Fruit fly (Drosophila melanogaster) whole organism, embryonic: Measurements from ENCODE around the gene p115.

Source experiments
- Atf-2 ChIP-seq: fragments of 200-800 bp; sonication (Bioruptor generic); optimal IDR thresholded peaks from 2 replicates; lab custom pipeline; 2016; ENCODE audit warnings: missing biosample characterization, missing genetic modification characterization
- B-H1 ChIP-seq: fragments of 200-800 bp; sonication (Bioruptor generic); IDR thresholded peaks from 3 replicates; pipeline ENCODE4 v1.3.6; 2022; ENCODE audit warnings: missing biosample characterization, missing genetic modification characterization
- BtbVII ChIP-seq: fragments of 200-800 bp; sonication (Bioruptor generic); optimal IDR thresholded peaks from 3 replicates; lab custom pipeline; 2017; ENCODE audit warnings: missing biosample characterization, mild to moderate bottlenecking, missing genetic modification characterization
- CG11247 ChIP-seq: fragments of 200-800 bp; sonication (Bioruptor generic); IDR thresholded peaks from 2 replicates; pipeline ENCODE4 v1.3.6; 2022; ENCODE audit warnings: missing biosample characterization, missing genetic modification characterization
- CG12219 ChIP-seq: fragments of 200-800 bp; sonication (Bioruptor generic); optimal IDR thresholded peaks from 3 replicates; lab custom pipeline; 2018; ENCODE audit warnings: missing biosample characterization, mild to moderate bottlenecking, missing genetic modification characterization
- CG12769 ChIP-seq: fragments of 200-800 bp; sonication (Bioruptor generic); optimal IDR thresholded peaks from 2 replicates; lab custom pipeline; 2019; ENCODE audit warnings: missing biosample characterization, mild to moderate bottlenecking, missing genetic modification characterization, moderate library complexity
- CG14860 ChIP-seq: fragments of 200-800 bp; sonication (Bioruptor generic); IDR thresholded peaks from 3 replicates; pipeline ENCODE4 v1.3.6; 2022; ENCODE audit warnings: missing biosample characterization, missing genetic modification characterization; ENCODE audit not compliant: partially characterized antibody
- CG15073 ChIP-seq: fragments of 200-800 bp; sonication (Bioruptor generic); optimal IDR thresholded peaks from 2 replicates; lab custom pipeline; 2016; ENCODE audit warnings: missing biosample characterization, missing genetic modification characterization
- CG15514 ChIP-seq: fragments of 200-800 bp; sonication (Bioruptor generic); optimal IDR thresholded peaks from 3 replicates; lab custom pipeline; 2017; ENCODE audit warnings: missing biosample characterization, missing genetic modification characterization, mild to moderate bottlenecking, moderate library complexity, missing genetic modification reagents
- CG2116 ChIP-seq: fragments of 200-800 bp; sonication (Bioruptor generic); optimal IDR thresholded peaks from 3 replicates; lab custom pipeline; 2018; ENCODE audit warnings: missing biosample characterization, mild to moderate bottlenecking, missing genetic modification characterization
- CG2712 ChIP-seq: fragments of 200-800 bp; optimal IDR thresholded peaks from 3 replicates; lab custom pipeline; 2019; ENCODE audit warnings: missing biosample characterization, mild to moderate bottlenecking, missing genetic modification characterization, moderate library complexity
- CG30020 ChIP-seq: fragments of 200-800 bp; optimal IDR thresholded peaks from 2 replicates; lab custom pipeline; 2019; ENCODE audit warnings: missing biosample characterization, mild to moderate bottlenecking, missing genetic modification characterization, moderate library complexity
- CG30403 ChIP-seq: fragments of 200-800 bp; sonication (Bioruptor generic); optimal IDR thresholded peaks from 3 replicates; lab custom pipeline; 2016; ENCODE audit warnings: missing biosample characterization, missing genetic modification characterization
- CG34224 ChIP-seq: fragments of 200-800 bp; sonication (Bioruptor generic); IDR thresholded peaks from 3 replicates; pipeline ENCODE4 v1.3.6; 2022; ENCODE audit warnings: missing biosample characterization, missing genetic modification characterization; ENCODE audit not compliant: partially characterized antibody
- CG4404 ChIP-seq: fragments of 200-800 bp; sonication (Bioruptor generic); IDR thresholded peaks from 2 replicates; pipeline ENCODE4 v1.3.6; 2022; ENCODE audit warnings: missing biosample characterization, missing genetic modification characterization
- CG7372 ChIP-seq: fragments of 200-800 bp; sonication (Bioruptor generic); IDR thresholded peaks from 2 replicates; pipeline ENCODE4 v1.3.6; 2022; ENCODE audit warnings: missing biosample characterization, missing genetic modification characterization
- CG7745 ChIP-seq: fragments of 200-800 bp; sonication (Bioruptor generic); optimal IDR thresholded peaks from 2 replicates; lab custom pipeline; 2018; ENCODE audit warnings: missing biosample characterization, mild to moderate bottlenecking, missing genetic modification characterization, moderate library complexity
- CG7839 ChIP-seq: fragments of 200-800 bp; sonication (Bioruptor generic); optimal IDR thresholded peaks from 3 replicates; lab custom pipeline; 2018; ENCODE audit warnings: missing biosample characterization, mild to moderate bottlenecking, missing genetic modification characterization, moderate library complexity
- CG8281 ChIP-seq: fragments of 200-800 bp; sonication (Bioruptor generic); optimal IDR thresholded peaks from 2 replicates; lab custom pipeline; 2018; ENCODE audit warnings: missing biosample characterization, mild to moderate bottlenecking, missing genetic modification characterization, moderate library complexity
- Dip2 ChIP-seq: fragments of 200-800 bp; sonication (Bioruptor generic); IDR thresholded peaks from 2 replicates; pipeline ENCODE4 v1.3.6; 2022; ENCODE audit warnings: missing biosample characterization, missing genetic modification characterization
- E2f2 ChIP-seq: fragments of 200-800 bp; sonication (Bioruptor generic); IDR thresholded peaks from 2 replicates; pipeline ENCODE4 v1.3.6; 2022; ENCODE audit warnings: missing biosample characterization, missing genetic modification characterization
- Fer2 ChIP-seq: fragments of 200-800 bp; sonication (Bioruptor generic); optimal IDR thresholded peaks from 2 replicates; lab custom pipeline; 2018; ENCODE audit warnings: missing biosample characterization, mild to moderate bottlenecking, missing genetic modification characterization, moderate library complexity
- HLH4C ChIP-seq: fragments of 200-800 bp; sonication (Bioruptor generic); IDR thresholded peaks from 3 replicates; pipeline ENCODE4 v1.3.6; 2022; ENCODE audit warnings: missing biosample characterization, missing genetic modification characterization; ENCODE audit not compliant: partially characterized antibody
- Hmx ChIP-seq: fragments of 200-800 bp; sonication (Bioruptor generic); optimal IDR thresholded peaks from 2 replicates; lab custom pipeline; 2016; ENCODE audit warnings: missing biosample characterization, missing genetic modification characterization
- Mes4 ChIP-seq: fragments of 200-800 bp; sonication (Bioruptor generic); optimal IDR thresholded peaks from 2 replicates; lab custom pipeline; 2016; ENCODE audit warnings: missing biosample characterization, missing genetic modification characterization
- Optix ChIP-seq: fragments of 200-800 bp; sonication (Bioruptor generic); IDR thresholded peaks from 3 replicates; pipeline ENCODE4 v1.3.6; 2022; ENCODE audit warnings: missing biosample characterization, missing genetic modification characterization
- Sry-δ ChIP-seq: fragments of 200-800 bp; sonication (Bioruptor generic); optimal IDR thresholded peaks from 2 replicates; lab custom pipeline; 2016; ENCODE audit warnings: missing biosample characterization, missing genetic modification characterization
- Xrp1 ChIP-seq: fragments of 200-800 bp; sonication (Bioruptor generic); IDR thresholded peaks from 2 replicates; pipeline ENCODE4 v1.3.6; 2022; ENCODE audit warnings: missing biosample characterization, missing genetic modification characterization
- ap ChIP-seq: fragments of 200-800 bp; sonication (Bioruptor generic); IDR thresholded peaks from 2 replicates; pipeline ENCODE4 v1.3.6; 2022; ENCODE audit warnings: missing biosample characterization, missing genetic modification characterization
- ato ChIP-seq: fragments of 200-800 bp; sonication (Bioruptor generic); IDR thresholded peaks from 2 replicates; pipeline ENCODE4 v1.3.6; 2022; ENCODE audit warnings: missing biosample characterization, missing genetic modification characterization; ENCODE audit not compliant: partially characterized antibody
- bab2 ChIP-seq: fragments of 200-800 bp; sonication (Bioruptor generic); optimal IDR thresholded peaks from 2 replicates; lab custom pipeline; 2016; ENCODE audit warnings: missing biosample characterization, missing genetic modification characterization
- bowl ChIP-seq: fragments of 200-800 bp; sonication (Bioruptor generic); IDR thresholded peaks from 2 replicates; pipeline ENCODE4 v1.3.6; 2022; ENCODE audit warnings: missing biosample characterization, missing genetic modification characterization
- crc ChIP-seq: fragments of 200-800 bp; sonication (Bioruptor generic); optimal IDR thresholded peaks from 2 replicates; lab custom pipeline; 2016; ENCODE audit warnings: missing biosample characterization, missing genetic modification characterization
- danr ChIP-seq: fragments of 200-800 bp; sonication (Bioruptor generic); IDR thresholded peaks from 2 replicates; pipeline ENCODE4 v1.3.6; 2022; ENCODE audit warnings: missing biosample characterization, missing genetic modification characterization
- dmrt99B ChIP-seq: fragments of 200-800 bp; sonication (Bioruptor generic); optimal IDR thresholded peaks from 2 replicates; lab custom pipeline; 2018; ENCODE audit warnings: missing biosample characterization, mild to moderate bottlenecking, missing genetic modification characterization, moderate library complexity
- dysf ChIP-seq: fragments of 200-800 bp; sonication (Bioruptor generic); IDR thresholded peaks from 3 replicates; pipeline ENCODE4 v1.3.6; 2022; ENCODE audit warnings: missing biosample characterization, missing genetic modification characterization
- ems ChIP-seq: fragments of 200-800 bp; sonication (Bioruptor generic); optimal IDR thresholded peaks from 3 replicates; lab custom pipeline; 2016; ENCODE audit warnings: missing biosample characterization, missing genetic modification characterization
- gce ChIP-seq: fragments of 200-800 bp; sonication (Bioruptor generic); IDR thresholded peaks from 3 replicates; pipeline ENCODE4 v1.3.6; 2022; ENCODE audit warnings: missing biosample characterization, missing genetic modification characterization
- grau ChIP-seq: fragments of 200-800 bp; optimal IDR thresholded peaks from 3 replicates; lab custom pipeline; 2019; ENCODE audit warnings: missing biosample characterization, mild to moderate bottlenecking, missing genetic modification characterization, moderate library complexity
- gro ChIP-seq: fragments of 200-800 bp; sonication (Bioruptor generic); optimal IDR thresholded peaks from 2 replicates; lab custom pipeline; 2016; ENCODE audit warnings: missing biosample characterization, missing genetic modification characterization
- ind ChIP-seq: fragments of 200-800 bp; sonication (Bioruptor generic); optimal IDR thresholded peaks from 3 replicates; lab custom pipeline; 2016; ENCODE audit warnings: missing biosample characterization, missing genetic modification characterization
- lab ChIP-seq: fragments of 200-800 bp; sonication (Bioruptor generic); optimal IDR thresholded peaks from 3 replicates; lab custom pipeline; 2017; ENCODE audit warnings: missing biosample characterization, missing genetic modification characterization, mild to moderate bottlenecking, moderate library complexity, missing genetic modification reagents
- maf-S ChIP-seq: fragments of 200-800 bp; sonication (Bioruptor generic); optimal IDR thresholded peaks from 2 replicates; lab custom pipeline; 2016; ENCODE audit warnings: missing biosample characterization, missing genetic modification characterization
- prd ChIP-seq, 3 experiments: fragments of >200 bp in 2 of 3; fragments of 200-800 bp in 1 of 3; sonication (Bioruptor generic) in 1 of 3; optimal IDR thresholded peaks in 2 of 3; IDR thresholded peaks in 1 of 3; 2 replicates in 2 of 3; 3 replicates in 1 of 3; pipeline versions ENCODE4 v1.3.6 to Lab custom; 2017 to 2022; ENCODE audit warnings: missing biosample characterization in 1 of 3, missing genetic modification characterization in 1 of 3
- pros ChIP-seq: fragments of 200-800 bp; sonication (Bioruptor generic); optimal IDR thresholded peaks from 3 replicates; lab custom pipeline; 2019; ENCODE audit warnings: missing biosample characterization, mild to moderate bottlenecking, missing genetic modification characterization, moderate library complexity
- pum ChIP-seq: fragments of 200-800 bp; sonication (Bioruptor generic); optimal IDR thresholded peaks from 2 replicates; lab custom pipeline; 2016; ENCODE audit warnings: missing biosample characterization, missing genetic modification characterization
- ranshi ChIP-seq: fragments of 200-800 bp; sonication (Bioruptor generic); IDR thresholded peaks from 2 replicates; pipeline ENCODE4 v1.3.6; 2022; ENCODE audit warnings: missing biosample characterization, missing genetic modification characterization
- repo ChIP-seq: fragments of 200-800 bp; sonication (Bioruptor generic); optimal IDR thresholded peaks from 2 replicates; lab custom pipeline; 2016; ENCODE audit warnings: missing biosample characterization, missing genetic modification characterization
- row ChIP-seq: fragments of 200-800 bp; sonication (Bioruptor generic); IDR thresholded peaks from 3 replicates; pipeline ENCODE4 v1.3.6; 2022; ENCODE audit warnings: missing biosample characterization, missing genetic modification characterization
- usp ChIP-seq: fragments of >200 bp; optimal IDR thresholded peaks from 2 replicates; lab custom pipeline; 2017; ENCODE audit warnings: missing biosample characterization, missing genetic modification characterization
- wor ChIP-seq: fragments of 200-800 bp; sonication (Bioruptor generic); IDR thresholded peaks from 2 replicates; pipeline ENCODE4 v1.3.6; 2022; ENCODE audit warnings: missing biosample characterization, missing genetic modification characterization
- zf30C ChIP-seq: fragments of 200-800 bp; sonication (Bioruptor generic); optimal IDR thresholded peaks from 3 replicates; lab custom pipeline; 2018; ENCODE audit warnings: missing biosample characterization, mild to moderate bottlenecking, missing genetic modification characterization

Gene p115

DNA sequence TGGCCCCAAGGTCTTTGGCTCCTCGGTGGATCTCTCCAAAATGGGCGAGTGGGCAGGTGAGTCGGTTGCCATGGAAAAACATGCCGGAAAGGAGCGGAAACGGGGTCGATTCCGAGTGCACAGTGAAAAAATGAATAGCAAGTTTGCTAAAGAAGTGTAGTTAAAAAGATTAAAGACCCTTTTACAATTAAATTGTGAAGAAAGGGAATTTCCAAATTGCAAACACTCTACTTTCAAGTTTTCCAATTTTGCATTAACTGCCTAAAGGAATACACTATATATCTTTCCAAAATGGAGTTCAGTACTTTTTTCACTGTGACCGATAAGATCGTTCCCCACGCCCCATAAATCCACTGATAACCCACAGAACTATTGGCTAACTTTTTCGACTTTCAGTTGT, 15.7 kb downstream of the p115 start (continued):
- TF ChIP-seq bab2 (GFP tag; lab: Kevin White, UChicago) (peak; percentile 13), Sry-δ (no peak), CG8281 (tag; lab: Kevin White, UChicago) (no peak), ranshi (0 out of 2 replicates have a peak, but pooled peaks have one; percentile 36), BtbVII (GFP tag; lab: Kevin White, UChicago) (no peak), gro (GFP tag; lab: Kevin White, UChicago) (no peak), ap (GFP tag; lab: Robert Waterston, UW) (no peak), CG4404 (no peak), CG12219 (GFP tag; lab: Kevin White, UChicago) (no peak), dysf (GFP tag; lab: Robert Waterston, UW) (peak; percentile 60), repo (GFP tag; lab: Kevin White, UChicago) (no peak), CG2712 (peak; percentile 7), CG7372 (GFP tag; lab: Robert Waterston, UW) (no peak), dmrt99B (tag; lab: Kevin White, UChicago) (no peak), Optix (GFP tag; lab: Robert Waterston, UW) (no peak), CG11247 (GFP tag; lab: Robert Waterston, UW) (no peak), Dip2 (GFP tag; lab: Robert Waterston, UW) (no peak), bowl (no peak), Hmx (no peak), CG30403 (GFP tag; lab: Kevin White, UChicago) (peak; percentile 24), gce (no peak), zf30C (GFP tag; lab: Kevin White, UChicago) (peak; percentile 18), CG7839 (peak; percentile 21), CG7745 (no peak), CG30020 (tag; lab: Kevin White, UChicago) (no peak), CG14860 (no peak), grau (tag; lab: Kevin White, UChicago) (peak; percentile 41), CG2116 (no peak), CG34224 (GFP tag; lab: Robert Waterston, UW) (no peak), usp (no peak), ato (GFP tag; lab: Robert Waterston, UW) (no peak), HLH4C (GFP tag; lab: Robert Waterston, UW) (no peak), prd (optimal IDR thresholded peaks at IDR 0.05; lab: Kevin White, UChicago) (no peak), prd (GFP tag; IDR thresholded peaks at IDR 0.05; lab: Robert Waterston, UW) (peak; percentile 56), crc (GFP tag; lab: Kevin White, UChicago) (no peak), Fer2 (no peak), Atf-2 (no peak), maf-S (GFP tag; lab: Kevin White, UChicago) (no peak), CG15514 (GFP tag; lab: Kevin White, UChicago) (peak; percentile 32), row (GFP tag; lab: Robert Waterston, UW) (peak; percentile 60; the same call in 2 of the 3 replicates), Mes4 (GFP tag; lab: Kevin White, UChicago) (no peak), E2f2 (no peak), pros (GFP tag; lab: Kevin White, UChicago) (no peak), danr (no peak), Xrp1 (peak; percentile 56; the same call in 1 of the 2 replicates), CG12769 (tag; lab: Kevin White, UChicago) (no peak), ems (GFP tag; lab: Kevin White, UChicago) (no peak), CG15073 (GFP tag; lab: Kevin White, UChicago) (no peak), pum (GFP tag; lab: Kevin White, UChicago) (no peak), ind (peak; percentile 12), B-H1 (GFP tag; lab: Robert Waterston, UW) (0 out of 3 replicates have a peak, but pooled peaks have one; percentile 11), wor (no peak), lab (GFP tag; lab: Kevin White, UChicago) (peak; percentile 63)
